Worm (Caenorhabditis elegans): ENCODE results near the gene R05H5.3.

ce11 chrII:10221627-10222026 is 24.2 kb downstream of the R05H5.3 start:
- TF ChIP-seq unc-62 (GFP tag; optimal IDR thresholded peaks at IDR 0.05) = no peak
- no peak for TF ChIP-seq elt-3 (tag; optimal IDR thresholded peaks at IDR 0.05)
- no peak for TF ChIP-seq unc-39 (tag; optimal IDR thresholded peaks at IDR 0.05)
- no peak for TF ChIP-seq zip-8 (tag; optimal IDR thresholded peaks at IDR 0.05)
- TF ChIP-seq elt-1 (tag; optimal IDR thresholded peaks at IDR 0.05; ENCODE audit: borderline replicate concordance, insufficient read depth) = no peak
- TF ChIP-seq nhr-76 (tag; optimal IDR thresholded peaks at IDR 0.05) = no peak
- no peak for TF ChIP-seq ztf-11 (tag; optimal IDR thresholded peaks at IDR 0.05)
- TF ChIP-seq nhr-237 (tag; optimal IDR thresholded peaks at IDR 0.05) = no peak
- no peak for TF ChIP-seq blmp-1 (tag; optimal IDR thresholded peaks at IDR 0.05)
- TF ChIP-seq nhr-2 (tag; optimal IDR thresholded peaks at IDR 0.05) = no peak
- TF ChIP-seq nhr-28 (tag; optimal IDR thresholded peaks at IDR 0.05) = no peak
- no peak for TF ChIP-seq snpc-4 (tag; optimal IDR thresholded peaks at IDR 0.05)
- no peak for TF ChIP-seq mls-2 (tag; optimal IDR thresholded peaks at IDR 0.05)
- no peak for TF ChIP-seq pha-4 (tag; optimal IDR thresholded peaks at IDR 0.05)

All from whole organism, mixed stage, embryonic.